Fruit fly (Drosophila melanogaster): Measurements from ENCODE around the gene CG1161.

DNA sequence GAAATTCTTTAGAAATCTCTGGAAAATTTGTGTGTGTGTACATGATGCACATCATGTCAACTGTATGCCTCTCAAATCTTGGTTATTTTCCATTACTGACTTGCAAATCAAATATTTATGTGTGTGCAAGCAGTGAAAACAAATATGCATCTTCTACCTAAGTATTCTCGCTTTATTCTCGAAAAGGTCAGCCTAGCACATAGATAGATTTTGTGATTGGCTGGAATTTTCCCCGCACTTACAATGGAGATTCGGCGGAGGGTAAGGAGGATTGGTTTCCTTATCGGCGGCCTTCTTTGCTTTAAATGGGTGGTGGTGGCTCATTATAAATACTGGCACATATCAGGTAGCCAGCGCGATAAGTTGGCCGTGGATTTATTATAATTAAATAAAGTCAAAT is 27.0 kb upstream of the CG1161 start:
- TF ChIP-seq psq (GFP tag; optimal IDR thresholded peaks at IDR 0.05): no peak
- no peak for TF ChIP-seq CrebA (GFP tag; optimal IDR thresholded peaks at IDR 0.05; ENCODE audit: borderline replicate concordance)
- TF ChIP-seq brk (GFP tag; optimal IDR thresholded peaks at IDR 0.05): no peak
- no peak for TF ChIP-seq CG9705 (GFP tag; optimal IDR thresholded peaks at IDR 0.05)
- TF ChIP-seq Dfd (GFP tag; optimal IDR thresholded peaks at IDR 0.05): no peak
- TF ChIP-seq usp (GFP tag; optimal IDR thresholded peaks at IDR 0.05): no peak
- TF ChIP-seq Abd-B (GFP tag; optimal IDR thresholded peaks at IDR 0.05): no peak
- no peak for TF ChIP-seq Jra (GFP tag; optimal IDR thresholded peaks at IDR 0.05)
- TF ChIP-seq rgr (GFP tag; optimal IDR thresholded peaks at IDR 0.05): no peak
- TF ChIP-seq h (GFP tag; optimal IDR thresholded peaks at IDR 0.05): no peak
- no peak for TF ChIP-seq CG32264 (GFP tag; optimal IDR thresholded peaks at IDR 0.05)
- TF ChIP-seq foxo (GFP tag; optimal IDR thresholded peaks at IDR 0.05): no peak
- TF ChIP-seq woc (GFP tag; optimal IDR thresholded peaks at IDR 0.05): no peak
- TF ChIP-seq Myc (optimal IDR thresholded peaks at IDR 0.05): no peak
